Fruit fly (Drosophila melanogaster): Measurements from ENCODE around the gene CG17361.

DNA sequence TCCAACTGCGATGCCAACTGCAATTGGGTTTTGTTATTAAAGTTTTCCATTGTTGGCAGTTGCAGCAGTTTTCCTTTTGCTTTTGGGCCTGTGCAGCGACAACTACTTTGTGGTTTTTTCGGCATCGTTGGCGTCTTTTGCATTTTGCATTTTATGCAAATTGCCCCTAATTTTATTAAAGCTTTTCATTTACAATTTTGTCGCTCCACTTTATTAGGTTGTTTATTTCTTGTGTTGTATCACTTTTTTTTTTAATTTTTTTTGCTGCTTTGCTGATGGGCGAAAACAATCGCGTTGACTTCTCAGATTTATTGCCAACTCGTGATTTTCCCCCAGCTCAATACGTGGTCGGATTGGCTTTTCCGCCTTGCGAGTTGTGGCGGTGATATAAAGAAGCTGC, 39.2 kb upstream of the CG17361 start:
- TF ChIP-seq h (GFP tag; optimal IDR thresholded peaks at IDR 0.05) (no peak), Dfd (GFP tag; optimal IDR thresholded peaks at IDR 0.05) (no peak), Jra (GFP tag; optimal IDR thresholded peaks at IDR 0.05) (no peak), foxo (GFP tag; optimal IDR thresholded peaks at IDR 0.05) (no peak), CG32264 (GFP tag; optimal IDR thresholded peaks at IDR 0.05) (no peak), Abd-B (GFP tag; optimal IDR thresholded peaks at IDR 0.05) (no peak), Dif (GFP tag; optimal IDR thresholded peaks at IDR 0.05; ENCODE audit: partially characterized antibody) (no peak), Hr83 (GFP tag; optimal IDR thresholded peaks at IDR 0.05; ENCODE audit: poor library complexity, severe bottlenecking) (no peak), pan (optimal IDR thresholded peaks at IDR 0.05) (no peak), usp (GFP tag; optimal IDR thresholded peaks at IDR 0.05) (no peak), woc (GFP tag; optimal IDR thresholded peaks at IDR 0.05) (no peak), GATAd (GFP tag; optimal IDR thresholded peaks at IDR 0.05) (no peak)

All from whole organism, wandering third instar larva.